Worm (Caenorhabditis elegans) whole organism, L1 larva: Measurements from ENCODE around the gene dyla-1.
A peak's percentile ranks its signal among the peaks of the same experiment; 100 is the strongest.

Experiments
- aha-1 ChIP-seq: fragments of 150-350 bp; optimal IDR thresholded peaks from 2 replicates; lab custom pipeline; 2014; ENCODE audit warnings: missing biosample characterization, missing genetic modification characterization
- jun-1 ChIP-seq: fragments of 150-350 bp; optimal IDR thresholded peaks from 2 replicates; lab custom pipeline; 2014; ENCODE audit warnings: missing biosample characterization, missing genetic modification reagents, missing genetic modification characterization
- lin-13 ChIP-seq: fragments of 150-350 bp; optimal IDR thresholded peaks from 2 replicates; lab custom pipeline; 2014; ENCODE audit warnings: missing biosample characterization, missing genetic modification reagents, missing genetic modification characterization
- nhr-11 ChIP-seq: fragments of 150-350 bp; optimal IDR thresholded peaks from 2 replicates; lab custom pipeline; 2014; ENCODE audit warnings: missing biosample characterization, missing genetic modification characterization
- nhr-77 ChIP-seq: fragments of 150-350 bp; optimal IDR thresholded peaks from 2 replicates; lab custom pipeline; 2014; ENCODE audit warnings: missing biosample characterization, missing genetic modification characterization
- ztf-11 ChIP-seq, 2 experiments: sonication (generic microtip); optimal IDR thresholded peaks; 2 replicates each; lab custom pipeline; 2016 to 2017; ENCODE audit warnings: missing genetic modification characterization in 2 of 2, missing biosample characterization in 1 of 2, missing compliant biosample characterization in 1 of 2

DNA sequence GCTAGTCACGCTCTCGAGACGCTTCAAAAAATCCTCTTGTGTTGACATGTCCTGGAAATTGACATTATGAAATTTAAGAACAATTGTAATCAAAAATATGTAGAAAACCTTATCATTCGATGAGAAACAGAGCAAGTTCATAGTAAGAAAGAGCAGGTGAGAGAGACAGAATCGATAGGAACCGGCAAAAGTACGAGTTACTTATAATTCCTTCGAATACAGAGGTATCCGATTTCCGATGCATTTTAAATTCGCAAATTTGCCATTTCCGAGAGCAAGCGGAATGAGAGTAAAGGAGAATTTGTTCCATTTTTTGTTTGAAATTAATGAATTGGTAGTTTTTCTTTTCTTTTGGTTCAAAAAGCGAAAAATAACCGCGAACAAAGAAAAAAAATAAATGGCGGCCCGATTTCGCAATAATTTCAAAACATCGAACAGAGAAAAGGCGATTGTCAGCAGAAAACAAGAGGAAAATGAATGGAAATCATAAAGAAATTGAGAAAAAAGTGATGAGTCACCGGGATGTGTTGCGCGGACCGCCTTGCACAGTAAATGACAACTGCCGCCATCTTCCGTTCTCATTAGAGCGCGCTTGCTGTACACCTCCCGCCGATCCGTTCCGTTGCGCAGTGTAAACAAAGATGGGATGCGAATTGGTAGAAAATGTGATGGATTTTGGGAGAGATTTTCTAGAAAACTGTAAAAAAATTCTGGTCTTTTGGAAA is 27.1 kb upstream of the dyla-1 start, which contains the start of gene cas-1:
- TF ChIP-seq nhr-77 (tag; lab: Kevin White, UChicago) (no peak), lin-13 (GFP tag; lab: Kevin White, UChicago) (no peak), nhr-11 (tag; lab: Kevin White, UChicago) (no peak), jun-1 (peak; percentile 13), aha-1 (tag; lab: Kevin White, UChicago) (no peak), ztf-11 (tag; optimal IDR thresholded peaks at IDR 0.05; lab: Kevin White, UChicago) (no peak)
